Worm (Caenorhabditis elegans): ENCODE measurements around the gene acr-18.
"Not testable (repeated sequence)": the region's sequence is repeated elsewhere in the genome, so short reads cannot be mapped to it uniquely, and the experiment has no call there.

acr-18 gene

DNA sequence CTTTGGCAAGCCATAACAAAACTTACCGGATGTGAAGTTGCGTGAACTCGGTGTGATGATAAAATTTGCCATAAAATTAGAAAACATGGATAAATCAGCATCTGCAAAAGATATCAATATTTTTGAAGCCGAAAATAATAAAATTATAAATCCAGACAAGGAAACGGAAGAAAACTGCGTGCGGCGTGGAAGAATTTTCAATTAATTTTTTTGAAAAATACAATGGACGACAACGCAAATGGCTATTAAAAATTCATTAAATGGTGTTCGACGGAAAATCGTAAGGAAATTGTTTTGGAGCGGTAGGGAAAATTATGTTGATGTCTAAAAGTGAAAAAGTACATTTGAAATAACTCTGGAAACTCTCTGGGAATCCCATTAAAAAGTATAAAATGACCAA, at the start of gene acr-18:
Gene acr-18, minus strand, starts transcription at position 101 of the 400 bp plus-strand sequence.
- TF ChIP-seq flt-1 (GFP tag; IDR thresholded peaks at IDR 0.05) (no peak), ceh-36 (tag; optimal IDR thresholded peaks at IDR 0.05) (no peak), ets-7 (tag; optimal IDR thresholded peaks at IDR 0.05) (no peak), ama-1 (optimal IDR thresholded peaks at IDR 0.05) (no peak), scrt-1 (GFP tag; IDR thresholded peaks at IDR 0.05) (no peak), tbx-11 (GFP tag; IDR thresholded peaks at IDR 0.05) (no peak), hmg-4 (GFP tag; optimal IDR thresholded peaks at IDR 0.05) (no peak), aly-1 (tag; optimal IDR thresholded peaks at IDR 0.05) (no peak), hnd-1 (tag; optimal IDR thresholded peaks at IDR 0.05) (no peak), F13C5.2 (tag; optimal IDR thresholded peaks at IDR 0.05) (no peak), ceh-13 (GFP tag; optimal IDR thresholded peaks at IDR 0.05) (no peak), tra-4 (tag; optimal IDR thresholded peaks at IDR 0.05) (no peak), hmbx-1 (tag; optimal IDR thresholded peaks at IDR 0.05) (no peak), tbx-37 (GFP tag; conservative IDR thresholded peaks at IDR 0.05) (no peak), sea-1 (GFP tag; conservative IDR thresholded peaks at IDR 0.05) (no peak)

- TF ChIP-seq flt-1 (GFP tag; IDR thresholded peaks at IDR 0.05) (no peak), tbx-37 (GFP tag; conservative IDR thresholded peaks at IDR 0.05) (no peak), hnd-1 (tag; optimal IDR thresholded peaks at IDR 0.05) (no peak), aly-1 (tag; optimal IDR thresholded peaks at IDR 0.05) (no peak), ama-1 (optimal IDR thresholded peaks at IDR 0.05) (no peak), ets-7 (tag; optimal IDR thresholded peaks at IDR 0.05) (no peak), scrt-1 (GFP tag; IDR thresholded peaks at IDR 0.05) (no peak), F13C5.2 (tag; optimal IDR thresholded peaks at IDR 0.05) (no peak)
These were observed 46.1 kb upstream of the acr-18 start, which contains the start of gene fbxa-154 for ce11 chrV:15605045-15605444. Gene fbxa-154, minus strand, starts transcription at chrV:15605145.

ce11 chrV:15602253-15602652, 43.3 kb upstream of the acr-18 start, which contains the start of gene fbxa-152:
Gene fbxa-152, minus strand, starts transcription at chrV:15602353.
- no peak for TF ChIP-seq ceh-36 (tag; optimal IDR thresholded peaks at IDR 0.05)
- TF ChIP-seq hmbx-1 (tag; optimal IDR thresholded peaks at IDR 0.05) = no peak

DNA sequence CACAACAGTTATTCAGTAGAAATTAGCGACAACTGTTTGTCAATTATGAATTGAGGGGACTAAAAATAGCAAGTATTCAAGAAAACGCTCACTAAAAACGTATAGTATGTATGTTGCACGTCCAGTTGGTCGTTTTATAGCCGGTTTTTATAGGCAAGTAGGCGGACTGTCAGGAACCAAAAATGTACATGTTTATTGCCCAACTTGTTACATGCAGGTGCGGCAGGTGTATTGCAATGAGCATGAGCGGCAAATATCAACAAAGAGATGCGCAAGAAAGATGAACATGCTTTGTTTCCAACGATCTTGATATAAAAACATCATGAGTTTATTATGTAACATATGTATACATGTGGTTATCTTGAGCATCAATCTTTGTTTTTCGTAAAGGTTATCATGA, 40.8 kb upstream of the acr-18 start, which contains the start of gene B0391.14:
Gene B0391.14, minus strand, starts transcription at position 101 of the 400 bp plus-strand sequence.
- TF ChIP-seq ceh-36 (tag; optimal IDR thresholded peaks at IDR 0.05); tbx-11 (GFP tag; IDR thresholded peaks at IDR 0.05); hnd-1 (tag; optimal IDR thresholded peaks at IDR 0.05): not testable (repeated sequence)

DNA sequence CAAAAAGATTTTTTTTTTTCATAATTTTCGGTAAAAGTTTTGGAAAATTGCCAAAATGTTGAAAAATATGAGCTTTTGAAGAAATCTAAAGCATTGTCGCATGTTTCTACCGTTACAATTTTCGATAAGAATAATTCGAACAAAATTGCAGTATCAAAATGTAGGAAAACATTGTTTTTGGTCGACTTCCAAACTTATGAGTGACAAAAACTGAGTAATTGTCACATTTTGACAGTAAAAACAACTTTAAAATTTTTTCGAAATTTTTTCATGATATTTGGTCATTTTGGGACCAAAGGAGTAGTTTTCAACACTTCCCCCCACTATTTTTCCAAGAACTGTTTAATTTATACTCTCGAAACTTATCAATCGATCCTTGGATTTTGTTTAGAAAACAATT, 35.6 kb upstream of the acr-18 start, which contains the start of gene fbxa-139:
Gene fbxa-139, minus strand, starts transcription at position 101 of the 400 bp plus-strand sequence.
- TF ChIP-seq sea-1 (GFP tag; conservative IDR thresholded peaks at IDR 0.05) = no peak
- TF ChIP-seq pes-1 (GFP tag; IDR thresholded peaks at IDR 0.05) = no peak
- no peak for TF ChIP-seq ama-1 (optimal IDR thresholded peaks at IDR 0.05)
- no peak for TF ChIP-seq hmg-4 (GFP tag; optimal IDR thresholded peaks at IDR 0.05)

DNA sequence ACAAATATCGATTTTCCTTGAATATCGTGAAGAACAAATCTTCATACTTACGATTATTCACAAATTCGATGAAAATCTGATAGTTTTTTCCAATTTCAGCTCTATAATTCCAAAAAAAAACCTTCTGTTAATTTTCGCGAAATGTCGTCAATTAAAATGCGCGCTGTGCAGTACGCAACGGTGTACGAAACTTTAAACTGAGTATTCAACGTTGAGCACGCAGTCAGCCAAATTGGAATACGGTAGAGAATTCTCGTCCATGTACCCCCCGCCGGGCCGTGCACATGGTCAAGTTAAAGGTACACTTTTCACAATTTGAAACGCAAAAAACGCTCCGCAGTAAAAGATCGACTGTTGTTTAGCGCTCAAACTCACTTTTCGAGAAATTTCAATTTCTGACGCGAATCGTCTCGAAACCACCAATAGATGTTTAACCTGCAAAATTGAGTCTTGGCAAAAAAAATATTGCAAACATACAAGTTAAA, 31.3 kb upstream of the acr-18 start, which contains the start of gene F28F8.7:
Gene F28F8.7, minus strand, starts transcription at position 435 of the 485 bp plus-strand sequence.
- TF ChIP-seq scrt-1 (GFP tag; IDR thresholded peaks at IDR 0.05) (0 out of 2 replicates have a peak, but pooled peaks have one; percentile 41), tbx-11 (GFP tag; IDR thresholded peaks at IDR 0.05) (0 out of 2 replicates have a peak, but pooled peaks have one; percentile 39)

- no peak for TF ChIP-seq B0310.2 (tag; optimal IDR thresholded peaks at IDR 0.05)
- TF ChIP-seq ets-7 (tag; optimal IDR thresholded peaks at IDR 0.05) = no peak
- TF ChIP-seq ama-1 (optimal IDR thresholded peaks at IDR 0.05) = no peak
These were observed 19.4 kb upstream of the acr-18 start, which contains the start of gene F28F8.9 for ce11 chrV:15578386-15578785. Gene F28F8.9, minus strand, starts transcription at chrV:15578673.

DNA sequence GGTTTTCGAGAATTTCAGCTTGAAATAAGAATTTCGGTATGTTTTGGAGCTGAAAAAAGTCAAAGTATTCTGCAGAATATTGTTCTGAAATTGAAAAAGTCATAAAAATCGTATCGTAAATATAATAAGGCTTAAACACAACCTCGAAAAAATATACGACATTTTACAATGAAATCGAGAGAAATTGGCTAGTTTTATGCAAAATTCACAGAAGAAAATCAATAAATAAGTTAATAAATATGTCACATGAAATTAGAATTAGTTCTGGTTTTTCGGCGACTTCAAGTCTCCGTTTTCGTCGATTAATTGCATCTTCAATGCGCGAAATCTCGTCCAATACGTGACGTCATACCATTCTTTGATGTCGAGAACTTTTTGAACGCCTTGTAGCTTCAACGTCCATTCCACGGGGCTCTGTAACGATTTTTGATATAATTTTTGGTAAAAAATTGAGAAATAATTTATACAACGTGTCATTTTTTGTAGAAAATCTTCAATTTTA, 18.5 kb upstream of the acr-18 start, which contains the start of gene atx-3:
Gene atx-3, minus strand, starts transcription at position 51 of the 502 bp plus-strand sequence.
- TF ChIP-seq tra-4 (tag; optimal IDR thresholded peaks at IDR 0.05) (no peak), hmbx-1 (tag; optimal IDR thresholded peaks at IDR 0.05) (no peak), scrt-1 (GFP tag; IDR thresholded peaks at IDR 0.05) (no peak), sea-1 (GFP tag; conservative IDR thresholded peaks at IDR 0.05) (no peak), ceh-36 (tag; optimal IDR thresholded peaks at IDR 0.05) (no peak), F13C5.2 (tag; optimal IDR thresholded peaks at IDR 0.05) (no peak)

ce11 chrV:15575305-15575704, 16.4 kb upstream of the acr-18 start, which contains the start of gene mdt-28:
Gene mdt-28, minus strand, starts transcription at chrV:15575405.
- no peak for TF ChIP-seq ceh-36 (tag; optimal IDR thresholded peaks at IDR 0.05)
- no peak for TF ChIP-seq ceh-13 (GFP tag; optimal IDR thresholded peaks at IDR 0.05)
- no peak for TF ChIP-seq scrt-1 (GFP tag; IDR thresholded peaks at IDR 0.05)
- no peak for TF ChIP-seq aly-1 (tag; optimal IDR thresholded peaks at IDR 0.05)
- no peak for TF ChIP-seq hmg-4 (GFP tag; optimal IDR thresholded peaks at IDR 0.05)
- no peak for TF ChIP-seq pes-1 (GFP tag; IDR thresholded peaks at IDR 0.05)
- TF ChIP-seq F13C5.2 (tag; optimal IDR thresholded peaks at IDR 0.05) = no peak
- no peak for TF ChIP-seq tra-4 (tag; optimal IDR thresholded peaks at IDR 0.05)
- TF ChIP-seq ets-7 (tag; optimal IDR thresholded peaks at IDR 0.05) = no peak
- TF ChIP-seq sea-1 (GFP tag; conservative IDR thresholded peaks at IDR 0.05) = no peak
- TF ChIP-seq flt-1 (GFP tag; IDR thresholded peaks at IDR 0.05) = no peak
- no peak for TF ChIP-seq hnd-1 (tag; optimal IDR thresholded peaks at IDR 0.05)
- TF ChIP-seq tbx-11 (GFP tag; IDR thresholded peaks at IDR 0.05) = no peak
- TF ChIP-seq ama-1 (optimal IDR thresholded peaks at IDR 0.05) = no peak
- no peak for TF ChIP-seq hmbx-1 (tag; optimal IDR thresholded peaks at IDR 0.05)
- no peak for TF ChIP-seq tbx-37 (GFP tag; conservative IDR thresholded peaks at IDR 0.05)

Measured in whole organism, early embryonic.